Worm (Caenorhabditis elegans) whole organism, L3 larva: ENCODE data around the gene col-125.
"Not testable (repeated sequence)": the region's sequence is repeated elsewhere in the genome, so short reads cannot be mapped to it uniquely, and the experiment has no call there.

ENCODE experiments used
- ZK546.5 ChIP-seq: sonication (generic microtip); optimal IDR thresholded peaks from 2 replicates; lab custom pipeline; 2017; ENCODE audit warnings: missing biosample characterization, missing genetic modification characterization
- ama-1 ChIP-seq: fragments of 150-350 bp; optimal IDR thresholded peaks from 2 replicates; lab custom pipeline; 2018
- ceh-16 ChIP-seq: sonication (generic microtip); optimal IDR thresholded peaks from 2 replicates; lab custom pipeline; 2017; ENCODE audit warnings: missing biosample characterization, missing genetic modification characterization
- ceh-28 ChIP-seq: fragments of 150-350 bp; optimal IDR thresholded peaks from 2 replicates; lab custom pipeline; 2014; ENCODE audit warnings: missing biosample characterization, missing genetic modification reagents, missing genetic modification characterization
- ceh-82 ChIP-seq: fragments of 150-350 bp; optimal IDR thresholded peaks from 2 replicates; lab custom pipeline; 2014; ENCODE audit warnings: missing biosample characterization, missing genetic modification characterization
- ceh-9 ChIP-seq: sonication (generic microtip); optimal IDR thresholded peaks from 2 replicates; lab custom pipeline; 2018; ENCODE audit warnings: missing biosample characterization, missing genetic modification characterization
- egl-27 ChIP-seq: sonication (generic microtip); optimal IDR thresholded peaks from 4 replicates; lab custom pipeline; 2017; ENCODE audit warnings: missing biosample characterization, missing genetic modification reagents, missing genetic modification characterization
- elt-1 ChIP-seq: fragments of 150-350 bp; optimal IDR thresholded peaks from 2 replicates; lab custom pipeline; 2014; ENCODE audit warnings: missing biosample characterization, missing genetic modification characterization
- elt-2 ChIP-seq: sonication (generic microtip); optimal IDR thresholded peaks from 2 replicates; lab custom pipeline; 2016; ENCODE audit warnings: missing genetic modification reagents, mild to moderate bottlenecking, missing genetic modification characterization, missing compliant biosample characterization
- eor-1 ChIP-seq, 2 experiments: fragments of 150-350 bp; optimal IDR thresholded peaks; 2 replicates each; lab custom pipeline; 2014 to 2018; ENCODE audit warnings: missing biosample characterization in 2 of 2, missing genetic modification characterization in 2 of 2
- fkh-10 ChIP-seq: sonication (generic microtip); optimal IDR thresholded peaks from 2 replicates; lab custom pipeline; 2017; ENCODE audit warnings: missing biosample characterization, missing genetic modification reagents, missing genetic modification characterization
- hmg-11 ChIP-seq: sonication (generic microtip); optimal IDR thresholded peaks from 2 replicates; lab custom pipeline; 2016; ENCODE audit warnings: missing genetic modification characterization, missing compliant biosample characterization
- jun-1 ChIP-seq: fragments of 150-350 bp; optimal IDR thresholded peaks from 2 replicates; lab custom pipeline; 2014; ENCODE audit warnings: missing biosample characterization, missing genetic modification reagents, missing genetic modification characterization
- lin-15B ChIP-seq: fragments of 150-350 bp; optimal IDR thresholded peaks from 2 replicates; lab custom pipeline; 2014; ENCODE audit warnings: missing biosample characterization, missing genetic modification characterization
- lin-39 ChIP-seq: fragments of 150-350 bp; optimal IDR thresholded peaks from 2 replicates; lab custom pipeline; 2018; ENCODE audit warnings: missing biosample characterization, missing genetic modification reagents, missing genetic modification characterization
- lsy-12 ChIP-seq: sonication (generic microtip); optimal IDR thresholded peaks from 2 replicates; lab custom pipeline; 2016; ENCODE audit warnings: mild to moderate bottlenecking, missing genetic modification characterization, missing compliant biosample characterization
- mdl-1 ChIP-seq: fragments of 150-350 bp; optimal IDR thresholded peaks from 2 replicates; lab custom pipeline; 2014; ENCODE audit warnings: missing biosample characterization, missing genetic modification characterization
- mml-1 ChIP-seq: fragments of 150-350 bp; sonication (generic microtip); optimal IDR thresholded peaks from 3 replicates; lab custom pipeline; 2014; ENCODE audit warnings: missing biosample characterization, missing genetic modification characterization
- nfya-1 ChIP-seq: sonication (generic microtip); optimal IDR thresholded peaks from 2 replicates; lab custom pipeline; 2017; ENCODE audit warnings: missing genetic modification characterization, mild to moderate bottlenecking, missing compliant biosample characterization, antibody characterized with exemption, moderate library complexity; ENCODE audit not compliant: insufficient read depth
- nhr-12 ChIP-seq: fragments of 150-350 bp; optimal IDR thresholded peaks from 2 replicates; lab custom pipeline; 2014; ENCODE audit warnings: missing biosample characterization, missing genetic modification characterization
- nhr-23 ChIP-seq: fragments of 150-350 bp; optimal IDR thresholded peaks from 2 replicates; lab custom pipeline; 2014; ENCODE audit warnings: missing biosample characterization, missing genetic modification reagents, missing genetic modification characterization
- nhr-237 ChIP-seq: fragments of 150-350 bp; optimal IDR thresholded peaks from 2 replicates; lab custom pipeline; 2014; ENCODE audit warnings: missing biosample characterization, missing genetic modification characterization
- nhr-28 ChIP-seq: fragments of 150-350 bp; optimal IDR thresholded peaks from 2 replicates; lab custom pipeline; 2014; ENCODE audit warnings: missing biosample characterization, missing genetic modification characterization
- nhr-43 ChIP-seq: sonication (generic microtip); optimal IDR thresholded peaks from 2 replicates; lab custom pipeline; 2016; ENCODE audit warnings: mild to moderate bottlenecking, missing genetic modification characterization, missing compliant biosample characterization; ENCODE audit not compliant: poor library complexity, severe bottlenecking
- nhr-67 ChIP-seq: fragments of 150-350 bp; optimal IDR thresholded peaks from 2 replicates; lab custom pipeline; 2014; ENCODE audit warnings: missing biosample characterization, missing genetic modification characterization
- nhr-76 ChIP-seq: fragments of 150-350 bp; sonication (generic microtip); optimal IDR thresholded peaks from 5 replicates; lab custom pipeline; 2014; ENCODE audit warnings: missing biosample characterization, missing genetic modification characterization
- pha-4 ChIP-seq: fragments of 150-350 bp; optimal IDR thresholded peaks from 2 replicates; lab custom pipeline; 2014; ENCODE audit warnings: missing biosample characterization, missing genetic modification reagents, missing genetic modification characterization
- pqm-1 ChIP-seq: fragments of 150-350 bp; optimal IDR thresholded peaks from 2 replicates; lab custom pipeline; 2017; ENCODE audit warnings: missing biosample characterization, missing genetic modification characterization, inconsistent platforms
- sea-2 ChIP-seq: fragments of 150-350 bp; sonication (generic microtip); optimal IDR thresholded peaks from 4 replicates; lab custom pipeline; 2014; ENCODE audit warnings: missing biosample characterization, missing genetic modification reagents, missing genetic modification characterization
- skn-1 ChIP-seq: fragments of 150-350 bp; optimal IDR thresholded peaks from 2 replicates; lab custom pipeline; 2014; ENCODE audit warnings: missing biosample characterization, missing genetic modification characterization
- unc-39 ChIP-seq: sonication (generic microtip); optimal IDR thresholded peaks from 4 replicates; lab custom pipeline; 2017; ENCODE audit warnings: missing biosample characterization, missing genetic modification characterization
- ztf-11 ChIP-seq: fragments of 150-350 bp; optimal IDR thresholded peaks from 2 replicates; lab custom pipeline; 2014; ENCODE audit warnings: missing biosample characterization, missing genetic modification characterization
- ztf-4 ChIP-seq: fragments of 150-350 bp; optimal IDR thresholded peaks from 2 replicates; lab custom pipeline; 2014; ENCODE audit warnings: missing biosample characterization, missing genetic modification characterization

Gene col-125

DNA sequence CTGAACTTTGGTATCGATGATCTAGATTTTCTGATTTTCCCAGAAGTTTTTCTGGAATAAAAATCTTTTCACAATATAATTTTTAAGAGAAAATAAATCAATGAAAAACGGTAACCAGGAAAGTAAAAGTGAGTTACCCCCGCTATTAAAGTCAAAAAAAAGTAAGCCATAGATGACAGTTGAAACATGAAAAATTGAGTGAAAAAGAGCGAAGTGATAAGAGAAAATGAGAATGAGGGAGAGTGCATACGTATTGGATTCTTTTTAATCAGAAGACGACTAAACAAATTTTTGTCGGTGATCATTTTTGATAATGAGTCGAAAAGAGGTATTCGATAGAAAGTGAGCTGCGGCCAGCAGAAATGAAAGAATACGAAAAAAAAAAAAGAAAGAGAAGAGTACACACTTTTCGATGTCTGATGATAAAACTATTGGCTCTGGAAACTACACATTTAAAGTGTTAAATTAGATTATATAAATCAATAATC is 34.2 kb downstream of the col-125 start, which contains the start of gene gtl-1:
Gene gtl-1, minus strand, starts transcription at position 51 of the 488 bp plus-strand sequence.
- TF ChIP-seq lin-39 (tag; lab: Kevin White, UChicago) = no peak
- no peak for TF ChIP-seq nhr-23 (tag; lab: Kevin White, UChicago)
- peak; percentile 8 for TF ChIP-seq pha-4 (tag; lab: Kevin White, UChicago)
- no peak for TF ChIP-seq nfya-1 (tag; lab: Kevin White, UChicago)
- TF ChIP-seq pqm-1 (tag; lab: Kevin White, UChicago) = peak; percentile 27
- TF ChIP-seq elt-2 (tag; lab: Kevin White, UChicago) = peak; percentile 87

- TF ChIP-seq nfya-1 (tag; lab: Kevin White, UChicago) (no peak), ZK546.5 (tag; lab: Kevin White, UChicago) (no peak), eor-1 (tag; optimal IDR thresholded peaks at IDR 0.05; lab: Kevin White, UChicago) (no peak), nhr-237 (tag; lab: Kevin White, UChicago) (no peak), ama-1 (lab: Kevin White, UChicago) (no peak)
Measured at ce11 chrIV:11260544-11261227, 35.4 kb downstream of the col-125 start, which contains the start of gene C05C12.5. C05C12.5 (minus strand) TSS chrIV:11261185.

ce11 chrIV:11261535-11261934 is 36.2 kb downstream of the col-125 start, which contains the start of gene F54D1.1:
F54D1.1 (plus strand) TSS chrIV:11261835.
- TF ChIP-seq ceh-9 (no peak), elt-1 (tag; lab: Kevin White, UChicago) (no peak), lsy-12 (tag; lab: Kevin White, UChicago) (no peak), jun-1 (tag; lab: Kevin White, UChicago) (no peak), nhr-28 (tag; lab: Kevin White, UChicago) (no peak), mdl-1 (no peak), lin-15B (no peak), nhr-76 (no peak), fkh-10 (GFP tag; lab: Kevin White, UChicago) (no peak), nhr-43 (tag; lab: Kevin White, UChicago) (no peak)

DNA sequence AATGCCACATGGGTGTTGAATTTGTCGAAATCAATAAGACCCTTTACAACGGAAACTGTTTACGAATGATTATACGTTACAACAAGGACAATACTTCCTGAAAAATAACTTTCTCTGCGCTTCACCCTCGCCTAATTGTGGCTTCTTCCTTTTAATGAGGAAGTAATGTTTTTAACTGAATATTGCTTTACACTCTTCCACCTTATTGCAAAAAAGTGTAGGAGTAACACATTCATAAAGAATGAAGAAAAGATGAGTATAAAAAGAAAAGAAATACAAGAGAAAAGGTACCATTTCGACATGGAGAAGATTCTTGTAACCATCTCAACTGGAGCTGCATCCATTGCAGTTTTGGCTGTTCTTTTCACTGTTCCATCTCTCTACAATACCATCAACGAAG is 37.8 kb downstream of the col-125 start, which contains the start of gene col-126:
Gene col-126, plus strand, starts transcription at position 301 of the 400 bp plus-strand sequence.
- TF ChIP-seq egl-27, skn-1, ceh-28 (tag; lab: Kevin White, UChicago): not testable (repeated sequence)
- TF ChIP-seq, all 47 proteins: peak for 0; not testable (repeated sequence) for 47

DNA sequence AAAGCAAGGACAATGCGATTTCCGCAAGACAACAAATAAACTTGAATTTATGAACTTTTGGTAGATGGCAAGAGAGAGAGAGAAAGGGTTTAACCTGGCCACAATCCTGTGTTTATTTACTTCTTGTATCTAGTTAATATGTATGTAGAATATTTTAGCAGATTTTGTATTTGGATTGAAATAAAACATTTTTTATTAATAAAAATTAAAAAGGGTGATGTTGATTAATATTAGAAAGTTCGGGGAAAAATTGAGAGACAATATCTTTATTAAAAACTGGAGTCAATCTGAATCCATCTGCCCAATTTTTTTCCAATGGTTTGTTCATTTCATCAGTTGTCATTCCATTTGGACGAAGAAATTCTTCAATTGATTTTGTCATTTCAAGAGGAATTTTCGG is 40.8 kb downstream of the col-125 start, which contains the start of gene col-127:
Gene col-127, minus strand, starts transcription at position 101 of the 400 bp plus-strand sequence.
- TF ChIP-seq ceh-82 (tag; lab: Kevin White, UChicago) (no peak), nhr-67 (no peak), ceh-16 (no peak), mml-1 (tag; lab: Kevin White, UChicago) (no peak), ztf-11 (tag; lab: Kevin White, UChicago) (no peak), ztf-4 (no peak), lin-39 (tag; lab: Kevin White, UChicago) (no peak), nhr-12 (no peak), pqm-1 (tag; lab: Kevin White, UChicago) (no peak), unc-39 (tag; lab: Kevin White, UChicago) (no peak), nhr-23 (tag; lab: Kevin White, UChicago) (no peak), pha-4 (tag; lab: Kevin White, UChicago) (no peak), sea-2 (GFP tag; lab: Kevin White, UChicago) (no peak), hmg-11 (tag; lab: Kevin White, UChicago) (no peak)
